Worm (Caenorhabditis elegans) whole organism, early embryonic: ENCODE data around the gene nipi-3.

Source experiments
- B0310.2 ChIP-seq: sonication (generic microtip); optimal IDR thresholded peaks from 2 replicates; lab custom pipeline; 2016; ENCODE audit warnings: mild to moderate bottlenecking, missing genetic modification characterization, missing compliant biosample characterization
- F13C5.2 ChIP-seq: sonication (generic microtip); optimal IDR thresholded peaks from 2 replicates; lab custom pipeline; 2017; ENCODE audit warnings: mild to moderate bottlenecking, missing genetic modification characterization, inconsistent platforms, missing compliant biosample characterization
- aly-1 ChIP-seq: sonication (generic microtip); optimal IDR thresholded peaks from 2 replicates; lab custom pipeline; 2016; ENCODE audit warnings: missing genetic modification characterization, missing compliant biosample characterization
- ama-1 ChIP-seq: fragments of 150-350 bp; optimal IDR thresholded peaks from 2 replicates; lab custom pipeline; 2014
- ceh-13 ChIP-seq: fragments of 200-800 bp; sonication (Bioruptor generic); optimal IDR thresholded peaks from 2 replicates; lab custom pipeline; 2018; ENCODE audit warnings: mild to moderate bottlenecking, missing genetic modification characterization, missing compliant biosample characterization
- ceh-36 ChIP-seq: sonication (generic microtip); optimal IDR thresholded peaks from 2 replicates; lab custom pipeline; 2016; ENCODE audit warnings: missing genetic modification characterization, inconsistent platforms, missing compliant biosample characterization
- ets-7 ChIP-seq: sonication (generic microtip); optimal IDR thresholded peaks from 2 replicates; lab custom pipeline; 2016; ENCODE audit warnings: missing genotype, missing genetic modification characterization, missing compliant biosample characterization
- flt-1 ChIP-seq: fragments of 200-800 bp; sonication (Bioruptor generic); IDR thresholded peaks from 2 replicates; pipeline ENCODE4 v1.3.6; 2022; ENCODE audit warnings: missing genetic modification characterization, missing compliant biosample characterization
- hmbx-1 ChIP-seq: sonication (generic microtip); optimal IDR thresholded peaks from 2 replicates; lab custom pipeline; 2016; ENCODE audit warnings: mild to moderate bottlenecking, missing genetic modification characterization, missing compliant biosample characterization
- hmg-4 ChIP-seq: fragments of 200-800 bp; sonication (Bioruptor generic); optimal IDR thresholded peaks from 2 replicates; lab custom pipeline; 2018; ENCODE audit warnings: mild to moderate bottlenecking, missing genetic modification characterization, missing compliant biosample characterization
- hnd-1 ChIP-seq: sonication (generic microtip); optimal IDR thresholded peaks from 2 replicates; lab custom pipeline; 2016; ENCODE audit warnings: missing genetic modification characterization, missing compliant biosample characterization
- pes-1 ChIP-seq: fragments of 200-800 bp; sonication (Bioruptor generic); IDR thresholded peaks from 2 replicates; pipeline ENCODE4 v1.3.6; 2022; ENCODE audit warnings: missing genetic modification reagents, missing genetic modification characterization, missing compliant biosample characterization
- scrt-1 ChIP-seq: fragments of 200-800 bp; sonication (Bioruptor generic); IDR thresholded peaks from 2 replicates; pipeline ENCODE4 v1.3.6; 2022; ENCODE audit warnings: missing genetic modification characterization, missing compliant biosample characterization
- sea-1 ChIP-seq: fragments of 200-800 bp; sonication (Bioruptor generic); conservative IDR thresholded peaks from 2 replicates; pipeline ENCODE4 v1.3.6; 2022; ENCODE audit warnings: missing genetic modification characterization, missing compliant biosample characterization
- tbx-11 ChIP-seq: fragments of 200-800 bp; sonication (Bioruptor generic); IDR thresholded peaks from 2 replicates; pipeline ENCODE4 v1.3.6; 2022; ENCODE audit warnings: missing genetic modification characterization, missing compliant biosample characterization
- tbx-37 ChIP-seq: fragments of 200-800 bp; sonication (Bioruptor generic); conservative IDR thresholded peaks from 2 replicates; pipeline ENCODE4 v1.3.6; 2022; ENCODE audit warnings: missing genetic modification reagents, missing genetic modification characterization, missing compliant biosample characterization
- tra-4 ChIP-seq: sonication (generic microtip); optimal IDR thresholded peaks from 2 replicates; lab custom pipeline; 2017; ENCODE audit warnings: missing genetic modification characterization, missing compliant biosample characterization

The nipi-3 gene

ce11 chrX:15576942-15577341, 30.8 kb upstream of the nipi-3 start, which contains the start of gene K09A9.6:
Gene K09A9.6, plus strand, starts transcription at chrX:15577242.
- TF ChIP-seq tra-4 (tag; lab: Kevin White, UChicago): no peak
- no peak for TF ChIP-seq ceh-13 (GFP tag; lab: Kevin White, UChicago)
- TF ChIP-seq tbx-11: no peak
- no peak for TF ChIP-seq hmg-4 (GFP tag; lab: Kevin White, UChicago)
- no peak for TF ChIP-seq aly-1
- no peak for TF ChIP-seq hnd-1
- TF ChIP-seq ets-7 (tag; lab: Kevin White, UChicago): no peak

- TF ChIP-seq F13C5.2 (tag; lab: Kevin White, UChicago) (no peak), sea-1 (GFP tag; lab: Robert Waterston, UW) (no peak)
These were observed 22.6 kb upstream of the nipi-3 start for ce11 chrX:15585144-15585543.

- TF ChIP-seq tbx-11: no peak
- no peak for TF ChIP-seq hmg-4 (GFP tag; lab: Kevin White, UChicago)
- no peak for TF ChIP-seq tra-4 (tag; lab: Kevin White, UChicago)
- no peak for TF ChIP-seq scrt-1 (GFP tag; lab: Robert Waterston, UW)
- no peak for TF ChIP-seq ets-7 (tag; lab: Kevin White, UChicago)
These were observed 21.6 kb upstream of the nipi-3 start for ce11 chrX:15586192-15586591.

ce11 chrX:15590347-15590928, 17.3 kb upstream of the nipi-3 start, which contains the start of gene gas-1:
Gene gas-1, minus strand, starts transcription at chrX:15590397.
- no peak for TF ChIP-seq ceh-36 (tag; lab: Kevin White, UChicago)
- no peak for TF ChIP-seq hnd-1
- no peak for TF ChIP-seq aly-1
- TF ChIP-seq ets-7 (tag; lab: Kevin White, UChicago): no peak
- TF ChIP-seq flt-1 (GFP tag; lab: Robert Waterston, UW): no peak
- TF ChIP-seq B0310.2 (tag; lab: Kevin White, UChicago): no peak
- TF ChIP-seq tbx-11: no peak
- no peak for TF ChIP-seq sea-1 (GFP tag; lab: Robert Waterston, UW)
- no peak for TF ChIP-seq tra-4 (tag; lab: Kevin White, UChicago)
- no peak for TF ChIP-seq scrt-1 (GFP tag; lab: Robert Waterston, UW)
- no peak for TF ChIP-seq ama-1
- TF ChIP-seq tbx-37 (GFP tag; lab: Robert Waterston, UW): no peak
- no peak for TF ChIP-seq hmg-4 (GFP tag; lab: Kevin White, UChicago)
- TF ChIP-seq hmbx-1: no peak
- TF ChIP-seq F13C5.2 (tag; lab: Kevin White, UChicago): no peak
- no peak for TF ChIP-seq ceh-13 (GFP tag; lab: Kevin White, UChicago)

- no peak for TF ChIP-seq tbx-11
- TF ChIP-seq pes-1: no peak
- no peak for TF ChIP-seq flt-1 (GFP tag; lab: Robert Waterston, UW)
- no peak for TF ChIP-seq hmg-4 (GFP tag; lab: Kevin White, UChicago)
- TF ChIP-seq ets-7 (tag; lab: Kevin White, UChicago): no peak
- TF ChIP-seq aly-1: no peak
- no peak for TF ChIP-seq hnd-1
These were observed 16.7 kb upstream of the nipi-3 start, which contains the start of gene usp-33 for ce11 chrX:15591068-15591467. Gene usp-33, plus strand, starts transcription at chrX:15591368.

ce11 chrX:15593366-15593765, 14.4 kb upstream of the nipi-3 start:
- no peak for TF ChIP-seq scrt-1 (GFP tag; lab: Robert Waterston, UW)
- TF ChIP-seq hmbx-1: no peak
- no peak for TF ChIP-seq B0310.2 (tag; lab: Kevin White, UChicago)
- no peak for TF ChIP-seq tra-4 (tag; lab: Kevin White, UChicago)
- no peak for TF ChIP-seq F13C5.2 (tag; lab: Kevin White, UChicago)
- TF ChIP-seq ets-7 (tag; lab: Kevin White, UChicago): no peak
- TF ChIP-seq aly-1: no peak

- TF ChIP-seq scrt-1 (GFP tag; lab: Robert Waterston, UW) (no peak), tbx-37 (GFP tag; lab: Robert Waterston, UW) (no peak), ceh-13 (GFP tag; lab: Kevin White, UChicago) (no peak), aly-1 (no peak), hmg-4 (GFP tag; lab: Kevin White, UChicago) (no peak)
These were observed 13.8 kb upstream of the nipi-3 start for ce11 chrX:15594019-15594418.

- TF ChIP-seq hmbx-1: no peak
- no peak for TF ChIP-seq aly-1
- TF ChIP-seq ets-7 (tag; lab: Kevin White, UChicago): no peak
- no peak for TF ChIP-seq tra-4 (tag; lab: Kevin White, UChicago)
- no peak for TF ChIP-seq scrt-1 (GFP tag; lab: Robert Waterston, UW)
- TF ChIP-seq hnd-1: no peak
- TF ChIP-seq hmg-4 (GFP tag; lab: Kevin White, UChicago): no peak
- TF ChIP-seq ceh-36 (tag; lab: Kevin White, UChicago): no peak
- no peak for TF ChIP-seq sea-1 (GFP tag; lab: Robert Waterston, UW)
- TF ChIP-seq B0310.2 (tag; lab: Kevin White, UChicago): no peak
- no peak for TF ChIP-seq flt-1 (GFP tag; lab: Robert Waterston, UW)
- TF ChIP-seq F13C5.2 (tag; lab: Kevin White, UChicago): no peak
- no peak for TF ChIP-seq ceh-13 (GFP tag; lab: Kevin White, UChicago)
- no peak for TF ChIP-seq tbx-11
- no peak for TF ChIP-seq tbx-37 (GFP tag; lab: Robert Waterston, UW)
- no peak for TF ChIP-seq pes-1
These were observed 10.7 kb upstream of the nipi-3 start, which contains the start of gene K09A9.8 for ce11 chrX:15597077-15597476. Gene K09A9.8, minus strand, starts transcription at chrX:15597177.
